Worm (Caenorhabditis elegans) whole organism, late embryonic: ENCODE results near the gene Y42A5A.5.
"Not testable (repeated sequence)": the region's sequence is repeated elsewhere in the genome, so short reads cannot be mapped to it uniquely, and the experiment has no call there.

Source experiments
- C38D4.7 ChIP-seq: fragments of 200-800 bp; sonication (Bioruptor generic); optimal IDR thresholded peaks from 2 replicates; lab custom pipeline; 2018; ENCODE audit warnings: mild to moderate bottlenecking, missing genetic modification characterization, moderate library complexity, missing compliant biosample characterization
- K09A11.1 ChIP-seq: sonication (generic microtip); optimal IDR thresholded peaks from 2 replicates; lab custom pipeline; 2017; ENCODE audit warnings: antibody characterized with exemption, mild to moderate bottlenecking, missing genetic modification characterization, missing compliant biosample characterization; ENCODE audit not compliant: insufficient read depth
- ceh-19 ChIP-seq: fragments of 200-800 bp; sonication (Bioruptor generic); optimal IDR thresholded peaks from 2 replicates; lab custom pipeline; 2018; ENCODE audit warnings: mild to moderate bottlenecking, missing genetic modification characterization, missing compliant biosample characterization
- ceh-2 ChIP-seq: sonication (generic microtip); optimal IDR thresholded peaks from 2 replicates; lab custom pipeline; 2016; ENCODE audit warnings: missing genotype, missing genetic modification characterization, missing compliant biosample characterization
- ceh-24 ChIP-seq: sonication (generic microtip); optimal IDR thresholded peaks from 2 replicates; lab custom pipeline; 2016; ENCODE audit warnings: mild to moderate bottlenecking, missing genetic modification characterization, missing compliant biosample characterization
- ceh-30 ChIP-seq: fragments of 150-350 bp; optimal IDR thresholded peaks from 2 replicates; lab custom pipeline; 2014; ENCODE audit warnings: missing biosample characterization, missing genetic modification characterization
- ceh-45 ChIP-seq: fragments of 200-800 bp; sonication (Bioruptor generic); IDR thresholded peaks from 2 replicates; pipeline ENCODE4 v1.3.6; 2022; ENCODE audit warnings: missing genetic modification reagents, missing genetic modification characterization, missing compliant biosample characterization
- ceh-6 ChIP-seq: fragments of 200-800 bp; sonication (Bioruptor generic); optimal IDR thresholded peaks from 2 replicates; lab custom pipeline; 2018; ENCODE audit warnings: mild to moderate bottlenecking, missing genetic modification characterization, missing compliant biosample characterization
- che-1 ChIP-seq: sonication (generic microtip); optimal IDR thresholded peaks from 2 replicates; lab custom pipeline; 2016; ENCODE audit warnings: mild to moderate bottlenecking, missing genetic modification characterization, missing compliant biosample characterization
- dve-1 ChIP-seq: sonication (generic microtip); optimal IDR thresholded peaks from 2 replicates; lab custom pipeline; 2017; ENCODE audit warnings: antibody characterized with exemption, mild to moderate bottlenecking, missing genetic modification characterization, missing compliant biosample characterization
- elt-4 ChIP-seq: sonication (generic microtip); optimal IDR thresholded peaks from 2 replicates; lab custom pipeline; 2016; ENCODE audit warnings: missing genetic modification characterization, missing compliant biosample characterization
- ets-4 ChIP-seq: sonication (generic microtip); optimal IDR thresholded peaks from 2 replicates; lab custom pipeline; 2016; ENCODE audit warnings: missing genetic modification characterization, missing compliant biosample characterization
- eyg-1 ChIP-seq: sonication (generic microtip); optimal IDR thresholded peaks from 2 replicates; lab custom pipeline; 2016; ENCODE audit warnings: missing genotype, missing genetic modification characterization, missing compliant biosample characterization
- fkh-10 ChIP-seq: fragments of 150-350 bp; optimal IDR thresholded peaks from 2 replicates; lab custom pipeline; 2014; ENCODE audit warnings: missing biosample characterization, missing genetic modification reagents, missing genetic modification characterization
- hlh-30 ChIP-seq: sonication (generic microtip); optimal IDR thresholded peaks from 2 replicates; lab custom pipeline; 2017; ENCODE audit warnings: antibody characterized with exemption, missing genetic modification characterization, missing compliant biosample characterization; ENCODE audit not compliant: insufficient read depth
- hlh-8 ChIP-seq: sonication (generic microtip); optimal IDR thresholded peaks from 2 replicates; lab custom pipeline; 2016; ENCODE audit warnings: missing genotype, missing genetic modification characterization, missing compliant biosample characterization
- madf-2 ChIP-seq: sonication (generic microtip); optimal IDR thresholded peaks from 2 replicates; lab custom pipeline; 2017; ENCODE audit warnings: missing genetic modification characterization, missing compliant biosample characterization
- mec-3 ChIP-seq: sonication (generic microtip); optimal IDR thresholded peaks from 2 replicates; lab custom pipeline; 2016; ENCODE audit warnings: borderline replicate concordance, missing genetic modification characterization, missing compliant biosample characterization
- nfya-1 ChIP-seq: sonication (generic microtip); optimal IDR thresholded peaks from 2 replicates; lab custom pipeline; 2017; ENCODE audit warnings: missing genetic modification characterization, mild to moderate bottlenecking, missing compliant biosample characterization, antibody characterized with exemption, moderate library complexity
- nhr-11 ChIP-seq: fragments of 150-350 bp; optimal IDR thresholded peaks from 2 replicates; lab custom pipeline; 2014; ENCODE audit warnings: missing biosample characterization, missing genetic modification characterization
- nhr-232 ChIP-seq: sonication (generic microtip); optimal IDR thresholded peaks from 2 replicates; lab custom pipeline; 2016; ENCODE audit warnings: missing genetic modification characterization, missing compliant biosample characterization
- npax-4 ChIP-seq: sonication (generic microtip); optimal IDR thresholded peaks from 2 replicates; lab custom pipeline; 2016; ENCODE audit warnings: missing genetic modification characterization, missing compliant biosample characterization
- pag-3 ChIP-seq: sonication (generic microtip); optimal IDR thresholded peaks from 2 replicates; lab custom pipeline; 2016; ENCODE audit warnings: missing compliant biosample characterization, missing genetic modification characterization, borderline replicate concordance
- pha-2 ChIP-seq: sonication (generic microtip); optimal IDR thresholded peaks from 2 replicates; lab custom pipeline; 2017; ENCODE audit warnings: mild to moderate bottlenecking, missing genetic modification characterization, missing compliant biosample characterization
- pha-4 ChIP-seq: fragments of 150-350 bp; optimal IDR thresholded peaks from 2 replicates; lab custom pipeline; 2018; ENCODE audit warnings: missing biosample characterization, missing genetic modification reagents, missing genetic modification characterization
- ref-2 ChIP-seq: sonication (generic microtip); optimal IDR thresholded peaks from 2 replicates; lab custom pipeline; 2016; ENCODE audit warnings: missing genetic modification characterization, missing compliant biosample characterization
- sox-4 ChIP-seq: sonication (generic microtip); optimal IDR thresholded peaks from 2 replicates; lab custom pipeline; 2017; ENCODE audit warnings: mild to moderate bottlenecking, missing genetic modification characterization, inconsistent platforms, missing compliant biosample characterization
- syd-9 ChIP-seq: sonication (generic microtip); optimal IDR thresholded peaks from 2 replicates; lab custom pipeline; 2016; ENCODE audit warnings: mild to moderate bottlenecking, missing genetic modification characterization, moderate library complexity, missing compliant biosample characterization
- tbx-2 ChIP-seq: sonication (generic microtip); optimal IDR thresholded peaks from 2 replicates; lab custom pipeline; 2016; ENCODE audit warnings: missing genetic modification characterization, missing compliant biosample characterization
- unc-3 ChIP-seq, 2 experiments: fragments of 200-800 bp in 1 of 2; sonication (Bioruptor generic) in 1 of 2; sonication (generic microtip) in 1 of 2; conservative IDR thresholded peaks in 1 of 2; optimal IDR thresholded peaks in 1 of 2; 2 replicates each; pipeline versions ENCODE4 v1.3.6 to Lab custom; 2016 to 2022; ENCODE audit warnings: missing compliant biosample characterization in 2 of 2, missing genetic modification characterization in 2 of 2, missing genetic modification reagents in 1 of 2
- unc-55 ChIP-seq: sonication (generic microtip); optimal IDR thresholded peaks from 2 replicates; lab custom pipeline; 2017; ENCODE audit warnings: missing biosample characterization, missing genetic modification reagents, missing genetic modification characterization
- zip-5 ChIP-seq: sonication (generic microtip); optimal IDR thresholded peaks from 2 replicates; lab custom pipeline; 2016; ENCODE audit warnings: missing genetic modification characterization, missing compliant biosample characterization
- ztf-16 ChIP-seq: sonication (generic microtip); optimal IDR thresholded peaks from 2 replicates; lab custom pipeline; 2017; ENCODE audit warnings: missing genetic modification characterization, missing compliant biosample characterization

Y42A5A.5 gene

ce11 chrV:11109647-11110046, at the start of gene Y42A5A.5:
Gene Y42A5A.5, minus strand, starts transcription at chrV:11109747.
- TF ChIP-seq zip-5, nfya-1, ets-4 (tag; lab: Kevin White, UChicago): not testable (repeated sequence)

ce11 chrV:11157947-11158346, 48.4 kb upstream of the Y42A5A.5 start, which contains the start of gene srg-42:
Gene srg-42, minus strand, starts transcription at chrV:11158047.
- TF ChIP-seq ets-4 (tag; lab: Kevin White, UChicago) (no peak), nhr-232 (tag; lab: Kevin White, UChicago) (no peak), pha-4 (tag; lab: Kevin White, UChicago) (no peak), fkh-10 (no peak), pha-2 (tag; lab: Kevin White, UChicago) (no peak), che-1 (tag; lab: Kevin White, UChicago) (no peak), unc-55 (GFP tag; lab: Kevin White, UChicago) (no peak), pag-3 (no peak), nfya-1 (tag; lab: Kevin White, UChicago) (no peak), tbx-2 (tag; lab: Kevin White, UChicago) (no peak), ceh-19 (GFP tag; lab: Kevin White, UChicago) (no peak), sox-4 (tag; lab: Kevin White, UChicago) (no peak), madf-2 (tag; lab: Kevin White, UChicago) (no peak), C38D4.7 (GFP tag; lab: Kevin White, UChicago) (no peak), ceh-30 (tag; lab: Kevin White, UChicago) (no peak), ceh-45 (no peak), hlh-8 (tag; lab: Kevin White, UChicago) (no peak), eyg-1 (no peak), ref-2 (tag; lab: Kevin White, UChicago) (no peak), syd-9 (tag; lab: Kevin White, UChicago) (no peak)

- TF ChIP-seq pha-2 (tag; lab: Kevin White, UChicago) (no peak), eyg-1 (no peak), elt-4 (tag; lab: Kevin White, UChicago) (no peak)
Measured at ce11 chrV:11156589-11156988, 47.0 kb upstream of the Y42A5A.5 start.

ce11 chrV:11155553-11155952, 46.0 kb upstream of the Y42A5A.5 start, which contains the start of gene srg-38:
Gene srg-38, minus strand, starts transcription at chrV:11155653.
- TF ChIP-seq ztf-16 (tag; lab: Kevin White, UChicago) (no peak), syd-9 (tag; lab: Kevin White, UChicago) (no peak), sox-4 (tag; lab: Kevin White, UChicago) (no peak), ceh-24 (tag; lab: Kevin White, UChicago) (no peak), hlh-30 (tag; lab: Kevin White, UChicago) (no peak), dve-1 (tag; lab: Kevin White, UChicago) (no peak), eyg-1 (no peak), unc-55 (GFP tag; lab: Kevin White, UChicago) (no peak), elt-4 (tag; lab: Kevin White, UChicago) (no peak), ceh-6 (GFP tag; lab: Kevin White, UChicago) (no peak), unc-3 (GFP tag; conservative IDR thresholded peaks at IDR 0.05; lab: Robert Waterston, UW) (no peak), unc-3 (tag; optimal IDR thresholded peaks at IDR 0.05; lab: Kevin White, UChicago) (no peak), mec-3 (no peak), pag-3 (no peak), C38D4.7 (GFP tag; lab: Kevin White, UChicago) (no peak), nhr-11 (tag; lab: Kevin White, UChicago) (no peak)

ce11 chrV:11152333-11152732, 42.8 kb upstream of the Y42A5A.5 start, which contains the start of gene srg-39:
Gene srg-39, minus strand, starts transcription at chrV:11152433.
- TF ChIP-seq syd-9 (tag; lab: Kevin White, UChicago): no peak
- TF ChIP-seq ceh-2 (tag; lab: Kevin White, UChicago): no peak
- TF ChIP-seq fkh-10: no peak
- no peak for TF ChIP-seq ceh-24 (tag; lab: Kevin White, UChicago)
- TF ChIP-seq eyg-1: no peak
- TF ChIP-seq ceh-45: no peak
- no peak for TF ChIP-seq npax-4 (tag; lab: Kevin White, UChicago)
- no peak for TF ChIP-seq nfya-1 (tag; lab: Kevin White, UChicago)
- no peak for TF ChIP-seq K09A11.1 (tag; lab: Kevin White, UChicago)
- TF ChIP-seq ref-2 (tag; lab: Kevin White, UChicago): no peak
- no peak for TF ChIP-seq ceh-19 (GFP tag; lab: Kevin White, UChicago)
- TF ChIP-seq, all 69 proteins: peak for 0
